Worm (Caenorhabditis elegans): Measurements from ENCODE around the gene R13A5.11.

Gene R13A5.11

DNA sequence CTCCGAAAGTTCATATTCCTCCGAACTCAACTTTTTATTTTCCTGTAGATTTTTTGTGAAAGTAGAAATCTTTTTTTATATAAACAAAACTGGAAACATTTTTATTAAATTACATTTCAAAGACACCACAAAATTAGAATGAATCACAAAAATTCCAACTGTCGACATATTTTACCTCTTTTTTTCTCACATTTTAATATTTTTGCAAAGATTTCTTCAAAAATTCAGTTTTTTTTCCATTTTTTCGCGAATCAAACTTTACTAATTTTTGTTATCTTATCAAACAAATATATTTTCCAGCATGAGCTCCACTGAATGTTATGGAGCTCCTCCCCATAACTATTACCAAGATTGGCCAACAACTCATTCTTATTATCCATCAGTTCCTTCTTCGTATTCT is 37.8 kb downstream of the R13A5.11 start, which contains the start of gene ceh-13:
Gene ceh-13, plus strand, starts transcription at position 301 of the 400 bp plus-strand sequence.
- TF ChIP-seq mab-5 (tag; optimal IDR thresholded peaks at IDR 0.05) (no peak), ceh-39 (tag; optimal IDR thresholded peaks at IDR 0.05) (no peak), pha-4 (tag; optimal IDR thresholded peaks at IDR 0.05) (no peak), nhr-2 (tag; optimal IDR thresholded peaks at IDR 0.05) (no peak), snpc-4 (tag; optimal IDR thresholded peaks at IDR 0.05) (no peak), mep-1 (tag; optimal IDR thresholded peaks at IDR 0.05) (no peak), nhr-237 (tag; optimal IDR thresholded peaks at IDR 0.05) (no peak), ceh-83 (GFP tag; optimal IDR thresholded peaks at IDR 0.05) (no peak), cnd-1 (tag; optimal IDR thresholded peaks at IDR 0.05) (no peak), ham-2 (GFP tag; optimal IDR thresholded peaks at IDR 0.05) (no peak), ces-1 (GFP tag; optimal IDR thresholded peaks at IDR 0.05) (no peak), nhr-76 (tag; optimal IDR thresholded peaks at IDR 0.05) (no peak), sptf-1 (tag; optimal IDR thresholded peaks at IDR 0.05) (no peak), blmp-1 (tag; optimal IDR thresholded peaks at IDR 0.05) (no peak)

- TF ChIP-seq unc-62 (GFP tag; optimal IDR thresholded peaks at IDR 0.05), result peak; percentile 99
- TF ChIP-seq nhr-237 (tag; optimal IDR thresholded peaks at IDR 0.05), result no peak
- TF ChIP-seq ceh-83 (GFP tag; optimal IDR thresholded peaks at IDR 0.05), result no peak
- TF ChIP-seq ces-1 (GFP tag; optimal IDR thresholded peaks at IDR 0.05), result no peak
- no peak for TF ChIP-seq nhr-76 (tag; optimal IDR thresholded peaks at IDR 0.05)
- TF ChIP-seq elt-1 (tag; optimal IDR thresholded peaks at IDR 0.05; ENCODE audit: borderline replicate concordance, insufficient read depth), result no peak
- peak; percentile 84 for TF ChIP-seq unc-120 (tag; optimal IDR thresholded peaks at IDR 0.05; ENCODE audit: poor library complexity, severe bottlenecking)
- TF ChIP-seq cnd-1 (tag; optimal IDR thresholded peaks at IDR 0.05), result no peak
- TF ChIP-seq mab-5 (tag; optimal IDR thresholded peaks at IDR 0.05), result peak; percentile 92
- peak; percentile 11 for TF ChIP-seq M03D4.4 (tag; optimal IDR thresholded peaks at IDR 0.05)
- no peak for TF ChIP-seq nhr-2 (tag; optimal IDR thresholded peaks at IDR 0.05)
- TF ChIP-seq unc-39 (tag; optimal IDR thresholded peaks at IDR 0.05), result no peak
- no peak for TF ChIP-seq drap-1 (GFP tag; optimal IDR thresholded peaks at IDR 0.05)
- TF ChIP-seq bed-3 (GFP tag; optimal IDR thresholded peaks at IDR 0.05), result no peak
- no peak for TF ChIP-seq mls-2 (tag; optimal IDR thresholded peaks at IDR 0.05)
- TF ChIP-seq zip-8 (tag; optimal IDR thresholded peaks at IDR 0.05), result no peak
- TF ChIP-seq lin-13 (tag; optimal IDR thresholded peaks at IDR 0.05), result no peak
- no peak for TF ChIP-seq nhr-12 (tag; optimal IDR thresholded peaks at IDR 0.05)
- no peak for TF ChIP-seq elt-3 (tag; optimal IDR thresholded peaks at IDR 0.05)
- TF ChIP-seq pha-4 (tag; optimal IDR thresholded peaks at IDR 0.05), result no peak
- no peak for TF ChIP-seq hlh-1 (tag; optimal IDR thresholded peaks at IDR 0.05)
- TF ChIP-seq nhr-28 (tag; optimal IDR thresholded peaks at IDR 0.05), result no peak
- TF ChIP-seq ham-2 (GFP tag; optimal IDR thresholded peaks at IDR 0.05), result no peak
- TF ChIP-seq snpc-4 (tag; optimal IDR thresholded peaks at IDR 0.05), result no peak
- TF ChIP-seq ceh-43 (GFP tag; optimal IDR thresholded peaks at IDR 0.05), result no peak
- TF ChIP-seq blmp-1 (tag; optimal IDR thresholded peaks at IDR 0.05), result no peak
- peak; percentile 61 for TF ChIP-seq lsy-2 (tag; optimal IDR thresholded peaks at IDR 0.05)
- TF ChIP-seq lin-32 (GFP tag; optimal IDR thresholded peaks at IDR 0.05), result no peak
- TF ChIP-seq flh-1 (GFP tag; optimal IDR thresholded peaks at IDR 0.05), result no peak
- TF ChIP-seq tbx-8 (GFP tag; optimal IDR thresholded peaks at IDR 0.05), result no peak
- TF ChIP-seq sptf-1 (tag; optimal IDR thresholded peaks at IDR 0.05), result no peak
- no peak for TF ChIP-seq mep-1 (tag; optimal IDR thresholded peaks at IDR 0.05)
- TF ChIP-seq sem-2 (GFP tag; optimal IDR thresholded peaks at IDR 0.05), result no peak
- no peak for TF ChIP-seq ceh-39 (tag; optimal IDR thresholded peaks at IDR 0.05)
- no peak for TF ChIP-seq ztf-11 (tag; optimal IDR thresholded peaks at IDR 0.05)
These were observed 38.4 kb downstream of the R13A5.11 start for ce11 chrIII:7554697-7555145.

- TF ChIP-seq unc-62 (GFP tag; optimal IDR thresholded peaks at IDR 0.05) (peak; percentile 66), nhr-2 (tag; optimal IDR thresholded peaks at IDR 0.05) (peak; percentile 19), sem-2 (GFP tag; optimal IDR thresholded peaks at IDR 0.05) (no peak)
These were observed 39.4 kb downstream of the R13A5.11 start for ce11 chrIII:7553693-7554226.

ce11 chrIII:7552859-7553258 is 40.3 kb downstream of the R13A5.11 start:
- TF ChIP-seq sptf-1 (tag; optimal IDR thresholded peaks at IDR 0.05), result no peak
- TF ChIP-seq ces-1 (GFP tag; optimal IDR thresholded peaks at IDR 0.05), result no peak
- no peak for TF ChIP-seq unc-62 (GFP tag; optimal IDR thresholded peaks at IDR 0.05)

All from whole organism, mixed stage, embryonic.